Fruit fly (Drosophila melanogaster): Measurements from ENCODE around the gene Rheb.

The Rheb gene

DNA sequence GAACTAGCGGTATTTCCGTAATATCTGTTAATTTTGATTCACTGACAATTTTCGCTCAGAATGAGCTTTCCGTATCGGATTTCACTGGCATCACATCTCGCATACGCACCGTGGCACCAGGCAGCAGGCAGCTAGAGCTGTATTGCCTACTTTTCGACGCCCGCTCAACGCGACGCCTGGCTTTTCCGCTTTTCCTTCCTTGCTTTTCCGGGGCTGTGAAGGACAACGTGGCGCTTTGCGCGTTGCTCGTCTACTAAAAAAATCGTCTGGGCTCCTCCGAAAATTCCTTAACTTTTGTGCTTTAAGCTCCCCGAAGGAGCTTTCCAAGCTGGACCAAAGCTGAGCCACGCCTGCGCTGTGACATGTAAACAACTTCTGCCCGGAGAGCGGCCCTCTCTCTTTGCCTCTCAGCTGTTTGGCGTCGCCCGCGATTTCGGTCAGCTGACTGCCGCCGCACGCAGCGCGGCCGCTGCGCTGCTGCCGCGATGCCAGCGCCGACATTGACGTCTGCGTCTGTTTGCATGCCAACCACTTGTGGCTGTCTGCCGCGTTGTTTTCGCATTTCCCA lies 45.6 kb upstream of the Rheb start, which contains the start of the genes CG43845 and Nmdar1 (continued):
- TF ChIP-seq CG18599 (GFP tag; optimal IDR thresholded peaks at IDR 0.05) (peak; percentile 1), CG16779 (GFP tag; IDR thresholded peaks at IDR 0.05) (0 out of 2 replicates have a peak, but pooled peaks have one; percentile 33), otp (GFP tag; IDR thresholded peaks at IDR 0.05) (no peak), cg (GFP tag; optimal IDR thresholded peaks at IDR 0.05) (peak; percentile 5), sd (tag; optimal IDR thresholded peaks at IDR 0.05) (peak; percentile 18), CG31224 (GFP tag; IDR thresholded peaks at IDR 0.05) (no peak), Hr3 (GFP tag; optimal IDR thresholded peaks at IDR 0.05) (no peak), kah (GFP tag; optimal IDR thresholded peaks at IDR 0.05) (peak; percentile 90), crp (GFP tag; optimal IDR thresholded peaks at IDR 0.05) (peak in 1 of 2 experiments; percentile 80), p53 (GFP tag; optimal IDR thresholded peaks at IDR 0.05) (no peak), CTCF (GFP tag; optimal IDR thresholded peaks at IDR 0.05) (peak; percentile 27)

DNA sequence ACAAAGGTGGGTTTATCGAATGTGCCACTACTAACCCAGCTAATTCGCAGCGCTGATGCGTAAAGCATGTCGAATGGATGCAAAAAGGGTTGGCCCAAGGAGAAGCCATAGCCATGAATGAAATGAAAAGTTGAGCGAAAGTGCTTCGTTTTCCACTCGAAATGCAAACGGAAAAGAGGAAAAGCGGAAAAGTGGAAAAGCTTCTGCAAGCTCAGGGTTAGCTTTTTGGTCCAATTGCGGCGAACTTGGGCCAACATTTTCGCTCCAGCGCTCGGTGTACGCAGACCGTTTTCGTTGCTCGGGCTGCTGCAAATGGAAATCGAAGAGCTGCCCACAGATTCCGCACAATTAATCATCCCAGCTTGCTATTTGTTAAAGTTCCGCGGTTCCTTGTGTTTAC lies 43.9 kb upstream of the Rheb start:
- TF ChIP-seq z (GFP tag; IDR thresholded peaks at IDR 0.05) (peak; percentile 90), CG34422 (GFP tag; IDR thresholded peaks at IDR 0.05) (no peak), CG3726 (GFP tag; IDR thresholded peaks at IDR 0.05) (no peak), CG7372 (GFP tag; IDR thresholded peaks at IDR 0.05) (no peak), NfI (GFP tag; optimal IDR thresholded peaks at IDR 0.05) (no peak), pfk (GFP tag; optimal IDR thresholded peaks at IDR 0.05) (no peak), bowl (GFP tag; IDR thresholded peaks at IDR 0.05) (0 out of 2 replicates have a peak, but pooled peaks have one; percentile 11), CG17359 (tag; optimal IDR thresholded peaks at IDR 0.05) (no peak), Nf-YA (GFP tag; IDR thresholded peaks at IDR 0.05) (no peak), BtbVII (GFP tag; optimal IDR thresholded peaks at IDR 0.05) (no peak), so (GFP tag; IDR thresholded peaks at IDR 0.05) (no peak), CG4854 (GFP tag; optimal IDR thresholded peaks at IDR 0.05) (no peak), CG1529 (GFP tag; optimal IDR thresholded peaks at IDR 0.05) (no peak)

dm6 chr3R:5527563-5527962 lies 41.2 kb upstream of the Rheb start:
- TF ChIP-seq CG17186 (GFP tag; optimal IDR thresholded peaks at IDR 0.05), result no peak
- TF ChIP-seq MBD-R2 (GFP tag; IDR thresholded peaks at IDR 0.05), result no peak
- peak; percentile 80 for TF ChIP-seq CTCF (GFP tag; optimal IDR thresholded peaks at IDR 0.05)
- no peak for TF ChIP-seq vnd (GFP tag; IDR thresholded peaks at IDR 0.05; ENCODE audit: partially characterized antibody)
- no peak for TF ChIP-seq Six4 (GFP tag; optimal IDR thresholded peaks at IDR 0.05)
- 0 out of 3 replicates have a peak, but pooled peaks have one; percentile 10 for TF ChIP-seq CG11456 (GFP tag; IDR thresholded peaks at IDR 0.05)
- TF ChIP-seq CG7556 (GFP tag; optimal IDR thresholded peaks at IDR 0.05), result no peak
- no peak for TF ChIP-seq tgo (GFP tag; IDR thresholded peaks at IDR 0.05)
- no peak for TF ChIP-seq Lim3 (GFP tag; IDR thresholded peaks at IDR 0.05)
- TF ChIP-seq run (tag; optimal IDR thresholded peaks at IDR 0.05), result no peak
- TF ChIP-seq Nf-YA (GFP tag; IDR thresholded peaks at IDR 0.05), result no peak
- TF ChIP-seq Ravus (GFP tag; IDR thresholded peaks at IDR 0.05), result no peak
- 0 out of 2 replicates have a peak, but pooled peaks have one; percentile 22 for TF ChIP-seq CG11247 (GFP tag; IDR thresholded peaks at IDR 0.05)
- no peak for TF ChIP-seq CG2120 (GFP tag; optimal IDR thresholded peaks at IDR 0.05)
- TF ChIP-seq br (optimal IDR thresholded peaks at IDR 0.05), result no peak
- no peak for TF ChIP-seq CG12769 (tag; optimal IDR thresholded peaks at IDR 0.05)
- TF ChIP-seq Antp (GFP tag; optimal IDR thresholded peaks at IDR 0.05), result no peak
- TF ChIP-seq CG6813 (GFP tag; optimal IDR thresholded peaks at IDR 0.05), result no peak
- no peak for TF ChIP-seq bab2 (GFP tag; optimal IDR thresholded peaks at IDR 0.05)
- no peak for TF ChIP-seq ab (GFP tag; optimal IDR thresholded peaks at IDR 0.05)
- no peak for TF ChIP-seq al (GFP tag; IDR thresholded peaks at IDR 0.05)
- 0 out of 2 replicates have a peak, but pooled peaks have one; percentile 16 for TF ChIP-seq NFAT (GFP tag; IDR thresholded peaks at IDR 0.05)
- TF ChIP-seq CG4328 (GFP tag; optimal IDR thresholded peaks at IDR 0.05), result no peak
- no peak for TF ChIP-seq pnt (GFP tag; optimal IDR thresholded peaks at IDR 0.05)
- TF ChIP-seq Ada2b (GFP tag; IDR thresholded peaks at IDR 0.05), result no peak
- no peak for TF ChIP-seq sna (GFP tag; IDR thresholded peaks at IDR 0.05; ENCODE audit: partially characterized antibody)
- TF ChIP-seq sob (GFP tag; IDR thresholded peaks at IDR 0.05), result no peak
- TF ChIP-seq Side (GFP tag; optimal IDR thresholded peaks at IDR 0.05), result no peak
